Fruit fly (Drosophila melanogaster) whole organism, embryonic: Measurements from ENCODE around the gene Sec24CD.

Source experiments
- Awh ChIP-seq: fragments of 200-800 bp; sonication (Bioruptor generic); IDR thresholded peaks from 2 replicates; pipeline ENCODE4, ENCODE4 v1.3.6; 2022; ENCODE audit warnings: missing biosample characterization, missing genetic modification characterization
- Bteb2 ChIP-seq: fragments of 200-800 bp; sonication (Bioruptor generic); optimal IDR thresholded peaks from 2 replicates; lab custom pipeline; 2016; ENCODE audit warnings: missing biosample characterization, missing genetic modification characterization
- CG10209 ChIP-seq: fragments of 200-800 bp; sonication (Bioruptor generic); optimal IDR thresholded peaks from 3 replicates; lab custom pipeline; 2017; ENCODE audit warnings: missing biosample characterization, mild to moderate bottlenecking, missing genetic modification characterization, missing genetic modification reagents
- CG11247 ChIP-seq: fragments of 200-800 bp; sonication (Bioruptor generic); IDR thresholded peaks from 2 replicates; pipeline ENCODE4 v1.3.6; 2022; ENCODE audit warnings: missing biosample characterization, missing genetic modification characterization
- CG11504 ChIP-seq: fragments of 200-800 bp; sonication (Bioruptor generic); optimal IDR thresholded peaks from 3 replicates; lab custom pipeline; 2019; ENCODE audit warnings: missing biosample characterization, mild to moderate bottlenecking, missing genetic modification characterization, moderate library complexity
- CG12769 ChIP-seq: fragments of 200-800 bp; sonication (Bioruptor generic); optimal IDR thresholded peaks from 2 replicates; lab custom pipeline; 2019; ENCODE audit warnings: missing biosample characterization, mild to moderate bottlenecking, missing genetic modification characterization, moderate library complexity
- CG14710 ChIP-seq: fragments of 200-800 bp; sonication (Bioruptor generic); optimal IDR thresholded peaks from 3 replicates; lab custom pipeline; 2019; ENCODE audit warnings: missing biosample characterization, mild to moderate bottlenecking, missing genetic modification characterization, moderate library complexity
- CG1832 ChIP-seq: fragments of 200-800 bp; sonication (Bioruptor generic); optimal IDR thresholded peaks from 2 replicates; lab custom pipeline; 2017; ENCODE audit warnings: missing biosample characterization, mild to moderate bottlenecking, missing genetic modification characterization, inconsistent platforms
- CG2116 ChIP-seq: fragments of 200-800 bp; sonication (Bioruptor generic); optimal IDR thresholded peaks from 3 replicates; lab custom pipeline; 2018; ENCODE audit warnings: missing biosample characterization, mild to moderate bottlenecking, missing genetic modification characterization
- CG30403 ChIP-seq: fragments of 200-800 bp; sonication (Bioruptor generic); optimal IDR thresholded peaks from 3 replicates; lab custom pipeline; 2016; ENCODE audit warnings: missing biosample characterization, missing genetic modification characterization
- CG33213 ChIP-seq: fragments of 200-800 bp; sonication (Bioruptor generic); optimal IDR thresholded peaks from 3 replicates; lab custom pipeline; 2016; ENCODE audit warnings: missing biosample characterization, missing genetic modification characterization
- CG4617 ChIP-seq: fragments of 200-800 bp; sonication (Bioruptor generic); optimal IDR thresholded peaks from 3 replicates; lab custom pipeline; 2016; ENCODE audit warnings: missing biosample characterization, missing genetic modification characterization, borderline replicate concordance
- CG6813 ChIP-seq: fragments of 200-800 bp; sonication (Bioruptor generic); optimal IDR thresholded peaks from 2 replicates; lab custom pipeline; 2017; ENCODE audit warnings: missing biosample characterization, missing genetic modification characterization, mild to moderate bottlenecking, moderate library complexity, missing genetic modification reagents
- CG7839 ChIP-seq: fragments of 200-800 bp; sonication (Bioruptor generic); optimal IDR thresholded peaks from 3 replicates; lab custom pipeline; 2018; ENCODE audit warnings: missing biosample characterization, mild to moderate bottlenecking, missing genetic modification characterization, moderate library complexity
- CG8359 ChIP-seq: fragments of 200-800 bp; sonication (Bioruptor generic); optimal IDR thresholded peaks from 2 replicates; lab custom pipeline; 2017; ENCODE audit warnings: missing biosample characterization, mild to moderate bottlenecking, missing genetic modification characterization, borderline replicate concordance
- CG9817 ChIP-seq: fragments of 200-800 bp; sonication (Bioruptor generic); optimal IDR thresholded peaks from 2 replicates; lab custom pipeline; 2018; ENCODE audit warnings: missing biosample characterization, mild to moderate bottlenecking, missing genetic modification characterization, moderate library complexity
- Camta ChIP-seq: fragments of 200-800 bp; sonication (Bioruptor generic); optimal IDR thresholded peaks from 2 replicates; lab custom pipeline; 2016; ENCODE audit warnings: missing biosample characterization, missing genetic modification characterization
- Chrac-16 ChIP-seq: fragments of 200-800 bp; sonication (Bioruptor generic); optimal IDR thresholded peaks from 3 replicates; lab custom pipeline; 2016; ENCODE audit warnings: missing biosample characterization, missing genetic modification characterization
- CoRest ChIP-seq: fragments of 200-800 bp; sonication (Bioruptor generic); optimal IDR thresholded peaks from 3 replicates; lab custom pipeline; 2018; ENCODE audit warnings: missing biosample characterization, mild to moderate bottlenecking, missing genetic modification characterization, moderate library complexity
- D19A ChIP-seq: fragments of 200-800 bp; optimal IDR thresholded peaks from 3 replicates; lab custom pipeline; 2019; ENCODE audit warnings: missing biosample characterization, mild to moderate bottlenecking, missing genetic modification characterization, moderate library complexity
- D19B ChIP-seq: fragments of 200-800 bp; sonication (Bioruptor generic); optimal IDR thresholded peaks from 2 replicates; lab custom pipeline; 2017; ENCODE audit warnings: missing biosample characterization, mild to moderate bottlenecking, missing genetic modification characterization
- Doc2 ChIP-seq: fragments of 200-800 bp; sonication (Bioruptor generic); IDR thresholded peaks from 2 replicates; pipeline ENCODE4 v1.3.6; 2022; ENCODE audit warnings: missing biosample characterization, missing genetic modification characterization
- E2f2 ChIP-seq: fragments of 200-800 bp; sonication (Bioruptor generic); IDR thresholded peaks from 2 replicates; pipeline ENCODE4 v1.3.6; 2022; ENCODE audit warnings: missing biosample characterization, missing genetic modification characterization
- Elba2 ChIP-seq: fragments of 200-800 bp; sonication (Bioruptor generic); optimal IDR thresholded peaks from 3 replicates; lab custom pipeline; 2016; ENCODE audit warnings: missing biosample characterization, missing genetic modification characterization
- Hey ChIP-seq: fragments of 200-800 bp; sonication (Bioruptor generic); optimal IDR thresholded peaks from 3 replicates; lab custom pipeline; 2018; ENCODE audit warnings: missing biosample characterization, mild to moderate bottlenecking, missing genetic modification characterization
- Hr3 ChIP-seq: fragments of 200-800 bp; sonication (Bioruptor generic); optimal IDR thresholded peaks from 3 replicates; lab custom pipeline; 2016; ENCODE audit warnings: missing biosample characterization, missing genetic modification characterization
- Hr51 ChIP-seq, 2 experiments: fragments of 200-800 bp; sonication (Bioruptor generic); optimal IDR thresholded peaks; 2 replicates in 1 of 2; 3 replicates in 1 of 2; lab custom pipeline; 2016 to 2018; ENCODE audit warnings: missing biosample characterization in 2 of 2, missing genetic modification characterization in 2 of 2, mild to moderate bottlenecking in 1 of 2, moderate library complexity in 1 of 2
- Meics ChIP-seq: fragments of 200-800 bp; sonication (Bioruptor generic); optimal IDR thresholded peaks from 2 replicates; lab custom pipeline; 2017; ENCODE audit warnings: missing biosample characterization, mild to moderate bottlenecking, missing genetic modification characterization
- NC2α ChIP-seq: fragments of 200-800 bp; sonication (Bioruptor generic); optimal IDR thresholded peaks from 2 replicates; lab custom pipeline; 2016; ENCODE audit warnings: missing biosample characterization, missing genetic modification characterization
- Oli ChIP-seq: fragments of 200-800 bp; sonication (Bioruptor generic); optimal IDR thresholded peaks from 2 replicates; lab custom pipeline; 2018; ENCODE audit warnings: missing biosample characterization, mild to moderate bottlenecking, missing genetic modification characterization, moderate library complexity
- Ssrp ChIP-seq: fragments of 200-800 bp; sonication (Bioruptor generic); optimal IDR thresholded peaks from 2 replicates; lab custom pipeline; 2018; ENCODE audit warnings: missing biosample characterization, mild to moderate bottlenecking, missing genetic modification characterization, moderate library complexity
- TFAM ChIP-seq: fragments of 200-800 bp; sonication (Bioruptor generic); optimal IDR thresholded peaks from 2 replicates; lab custom pipeline; 2017; ENCODE audit warnings: missing biosample characterization, missing genetic modification characterization, inconsistent platforms
- ara ChIP-seq: fragments of 200-800 bp; sonication (Bioruptor generic); IDR thresholded peaks from 2 replicates; pipeline ENCODE4 v1.3.6; 2022; ENCODE audit warnings: missing biosample characterization, missing genetic modification characterization
- chif ChIP-seq, 2 experiments: fragments of 200-800 bp; sonication (Bioruptor generic); optimal IDR thresholded peaks; 3 replicates each; lab custom pipeline; 2016; ENCODE audit warnings: missing biosample characterization in 2 of 2, missing genetic modification characterization in 2 of 2
- dan ChIP-seq: fragments of 200-800 bp; sonication (Bioruptor generic); IDR thresholded peaks from 2 replicates; pipeline ENCODE4 v1.3.6; 2022; ENCODE audit warnings: missing biosample characterization, missing genetic modification characterization
- eve ChIP-seq, 2 experiments: fragments of >200 bp; optimal IDR thresholded peaks; 2 replicates each; lab custom pipeline; 2017; ENCODE audit warnings: missing biosample characterization in 2 of 2, missing genetic modification characterization in 2 of 2
- exex ChIP-seq: fragments of 200-800 bp; sonication (Bioruptor generic); optimal IDR thresholded peaks from 4 replicates; lab custom pipeline; 2018; ENCODE audit warnings: missing biosample characterization, mild to moderate bottlenecking, missing genetic modification characterization, moderate library complexity
- gcm ChIP-seq: fragments of 200-800 bp; sonication (Bioruptor generic); optimal IDR thresholded peaks from 2 replicates; lab custom pipeline; 2019; ENCODE audit warnings: missing biosample characterization, mild to moderate bottlenecking, missing genetic modification characterization, moderate library complexity
- her ChIP-seq: fragments of 200-800 bp; sonication (Bioruptor generic); optimal IDR thresholded peaks from 2 replicates; lab custom pipeline; 2016; ENCODE audit warnings: missing biosample characterization, missing genetic modification characterization
- kay ChIP-seq: fragments of 200-800 bp; sonication (Bioruptor generic); optimal IDR thresholded peaks from 2 replicates; lab custom pipeline; 2016; ENCODE audit warnings: missing biosample characterization, missing genetic modification characterization
- kni ChIP-seq: fragments of 200-800 bp; sonication (Bioruptor generic); optimal IDR thresholded peaks from 3 replicates; lab custom pipeline; 2017; ENCODE audit warnings: mild to moderate bottlenecking, missing biosample characterization, missing genetic modification reagents, missing genetic modification characterization
- lov ChIP-seq, 2 experiments: fragments of 200-800 bp in 1 of 2; fragments of >200 bp in 1 of 2; sonication (Bioruptor generic) in 1 of 2; IDR thresholded peaks in 1 of 2; optimal IDR thresholded peaks in 1 of 2; 2 replicates in 1 of 2; 3 replicates in 1 of 2; pipeline versions ENCODE4 v1.3.6 to Lab custom; 2017 to 2022; ENCODE audit warnings: missing biosample characterization in 1 of 2, missing genetic modification characterization in 1 of 2
- pnt ChIP-seq: fragments of 200-800 bp; sonication (Bioruptor generic); optimal IDR thresholded peaks from 3 replicates; lab custom pipeline; 2016; ENCODE audit warnings: missing biosample characterization, missing genetic modification characterization
- psq ChIP-seq: fragments of 200-800 bp; sonication (Bioruptor generic); optimal IDR thresholded peaks from 2 replicates; lab custom pipeline; 2017; ENCODE audit warnings: missing biosample characterization, missing genetic modification characterization
- pum ChIP-seq: fragments of 200-800 bp; sonication (Bioruptor generic); optimal IDR thresholded peaks from 2 replicates; lab custom pipeline; 2016; ENCODE audit warnings: missing biosample characterization, missing genetic modification characterization
- repo ChIP-seq: fragments of 200-800 bp; sonication (Bioruptor generic); optimal IDR thresholded peaks from 2 replicates; lab custom pipeline; 2016; ENCODE audit warnings: missing biosample characterization, missing genetic modification characterization
- sens-2 ChIP-seq: fragments of 200-800 bp; sonication (Bioruptor generic); IDR thresholded peaks from 2 replicates; pipeline ENCODE4 v1.3.6; 2022; ENCODE audit warnings: missing biosample characterization, missing genetic modification characterization
- tin ChIP-seq: fragments of 200-800 bp; sonication (Bioruptor generic); optimal IDR thresholded peaks from 3 replicates; lab custom pipeline; 2016; ENCODE audit warnings: missing biosample characterization, missing genetic modification characterization
- z ChIP-seq: fragments of 200-800 bp; sonication (Bioruptor generic); IDR thresholded peaks from 3 replicates; pipeline ENCODE4 v1.3.6; 2022; ENCODE audit warnings: missing biosample characterization, missing genetic modification characterization

The Sec24CD gene

dm6 chr2L:2182735-2183340, 53.8 kb downstream of the Sec24CD start (continued):
- TF ChIP-seq CG8359 (GFP tag; lab: Kevin White, UChicago), result peak; percentile 74
- TF ChIP-seq CG11247 (GFP tag; lab: Robert Waterston, UW), result no peak
- 0 out of 2 replicates have a peak, but pooled peaks have one; percentile 27 for TF ChIP-seq E2f2
- TF ChIP-seq CG30403, result peak; percentile 21
- peak; percentile 39 for TF ChIP-seq CG33213 (GFP tag; lab: Kevin White, UChicago)
- TF ChIP-seq Elba2 (GFP tag; lab: Kevin White, UChicago), result peak; percentile 56
- no peak for TF ChIP-seq lov (optimal IDR thresholded peaks at IDR 0.05; lab: Kevin White, UChicago)
- TF ChIP-seq lov (GFP tag; IDR thresholded peaks at IDR 0.05; lab: Robert Waterston, UW), result peak; percentile 73; the same call in 1 of the 3 replicates
- TF ChIP-seq gcm (GFP tag; lab: Kevin White, UChicago), result peak; percentile 75
- peak; percentile 50 for TF ChIP-seq repo (GFP tag; lab: Kevin White, UChicago)
- TF ChIP-seq tin (GFP tag; lab: Kevin White, UChicago), result peak; percentile 69
- no peak for TF ChIP-seq Hey (tag; lab: Kevin White, UChicago)
- TF ChIP-seq CG7839, result peak; percentile 67
- peak; percentile 84 for TF ChIP-seq CG14710 (tag; lab: Kevin White, UChicago)
- TF ChIP-seq Doc2 (GFP tag; lab: Robert Waterston, UW), result no peak
- TF ChIP-seq pnt (GFP tag; lab: Kevin White, UChicago), result peak; percentile 72
- TF ChIP-seq Oli, result peak; percentile 62
- TF ChIP-seq CG6813 (GFP tag; lab: Kevin White, UChicago), result peak; percentile 58
- TF ChIP-seq Camta (GFP tag; lab: Kevin White, UChicago), result peak; percentile 65
- TF ChIP-seq Bteb2 (GFP tag; lab: Kevin White, UChicago), result no peak
- peak; percentile 33 for TF ChIP-seq CoRest (tag; lab: Kevin White, UChicago)
- peak; percentile 31 for TF ChIP-seq CG4617 (GFP tag; lab: Kevin White, UChicago)
- peak; percentile 63 for TF ChIP-seq pum
- TF ChIP-seq CG10209 (GFP tag; lab: Kevin White, UChicago), result peak; percentile 54
- TF ChIP-seq kni (GFP tag; lab: Kevin White, UChicago), result peak; percentile 20
- TF ChIP-seq D19B, result no peak
- peak in 1 of 2 experiments; percentile 59 for TF ChIP-seq eve (GFP tag; optimal IDR thresholded peaks at IDR 0.05; lab: Kevin White, UChicago)
- TF ChIP-seq z, result no peak
- peak; percentile 50 for TF ChIP-seq Hr3 (GFP tag; lab: Kevin White, UChicago)
- peak; percentile 70 for TF ChIP-seq D19A (tag; lab: Kevin White, UChicago)
- TF ChIP-seq ara (GFP tag; lab: Robert Waterston, UW), result peak; percentile 91
- no peak for TF ChIP-seq CG1832 (GFP tag; lab: Kevin White, UChicago)
- TF ChIP-seq TFAM, result peak; percentile 23
- peak; percentile 68; the same call in 1 of the 2 replicates for TF ChIP-seq sens-2
- TF ChIP-seq CG9817 (tag; lab: Kevin White, UChicago), result no peak
- TF ChIP-seq exex (tag; lab: Kevin White, UChicago), result no peak
- peak; percentile 30 for TF ChIP-seq CG11504 (tag; lab: Kevin White, UChicago)
- TF ChIP-seq Hr51 (GFP tag; optimal IDR thresholded peaks at IDR 0.05; lab: Kevin White, UChicago), result peak in 1 of 2 experiments; percentile 56
- peak; percentile 48 for TF ChIP-seq her (GFP tag; lab: Kevin White, UChicago)
- TF ChIP-seq Awh, result peak; percentile 66
- TF ChIP-seq CG2116, result peak; percentile 23
- TF ChIP-seq Ssrp (tag; lab: Kevin White, UChicago), result peak; percentile 61
- peak; percentile 79 for TF ChIP-seq Chrac-16
- TF ChIP-seq Meics (GFP tag; lab: Kevin White, UChicago), result no peak
- TF ChIP-seq chif (GFP tag; optimal IDR thresholded peaks at IDR 0.05; lab: Kevin White, UChicago), result peak; percentile 33 to 91
- TF ChIP-seq NC2α (GFP tag; lab: Kevin White, UChicago), result peak; percentile 62
- TF ChIP-seq psq (GFP tag; lab: Kevin White, UChicago), result no peak
- peak; percentile 2 for TF ChIP-seq kay (GFP tag; lab: Kevin White, UChicago)
- no peak for TF ChIP-seq CG12769 (tag; lab: Kevin White, UChicago)
- TF ChIP-seq dan (GFP tag; lab: Robert Waterston, UW), result peak; percentile 89
